Worm (Caenorhabditis elegans) whole organism, L1 larva: Measurements from ENCODE around the gene F20C5.5.

Source experiments
- aly-2 ChIP-seq: fragments of 150-350 bp; optimal IDR thresholded peaks from 2 replicates; lab custom pipeline; 2014; ENCODE audit warnings: missing biosample characterization, missing genetic modification characterization
- mef-2 ChIP-seq: fragments of 150-350 bp; optimal IDR thresholded peaks from 2 replicates; lab custom pipeline; 2014; ENCODE audit warnings: missing biosample characterization, missing genetic modification characterization
- unc-30 ChIP-seq: sonication (generic microtip); optimal IDR thresholded peaks from 2 replicates; lab custom pipeline; 2017; ENCODE audit warnings: missing biosample characterization, missing genetic modification characterization

- TF ChIP-seq unc-30 (no peak), mef-2 (tag; lab: Kevin White, UChicago) (no peak), aly-2 (tag; lab: Kevin White, UChicago) (no peak)
These were observed 37.9 kb upstream of the F20C5.5 start for ce11 chrIV:8807327-8807726.
